Fruit fly (Drosophila melanogaster): Measurements from ENCODE around the gene CG7519.

DNA sequence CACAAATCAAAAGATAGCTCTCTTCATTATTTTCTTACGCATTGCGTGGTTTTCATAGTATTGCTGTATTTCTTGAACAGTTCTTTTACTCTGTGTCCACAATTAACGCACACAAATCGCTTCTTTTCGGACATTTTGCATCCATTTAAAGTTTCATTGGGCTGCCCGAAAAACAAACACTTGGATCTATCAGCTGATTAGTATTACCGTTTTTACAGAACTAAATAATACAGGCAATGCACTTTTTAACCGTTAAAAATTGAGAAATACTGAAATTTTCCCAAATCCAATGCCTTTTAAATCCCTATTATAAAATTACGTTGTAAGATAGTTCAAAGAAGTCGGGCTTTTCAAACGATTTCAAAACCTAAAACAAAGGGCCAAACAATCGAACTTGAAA lies 36.2 kb downstream of the CG7519 start, which contains the start of gene Arv1:
- TF ChIP-seq CG9139 (GFP tag; optimal IDR thresholded peaks at IDR 0.05) = no peak
- TF ChIP-seq CG10631 (GFP tag; optimal IDR thresholded peaks at IDR 0.05) = no peak
- no peak for TF ChIP-seq CG6854 (GFP tag; optimal IDR thresholded peaks at IDR 0.05)

All from whole organism, prepupa.